Fruit fly (Drosophila melanogaster): ENCODE results near the gene CG31076.

DNA sequence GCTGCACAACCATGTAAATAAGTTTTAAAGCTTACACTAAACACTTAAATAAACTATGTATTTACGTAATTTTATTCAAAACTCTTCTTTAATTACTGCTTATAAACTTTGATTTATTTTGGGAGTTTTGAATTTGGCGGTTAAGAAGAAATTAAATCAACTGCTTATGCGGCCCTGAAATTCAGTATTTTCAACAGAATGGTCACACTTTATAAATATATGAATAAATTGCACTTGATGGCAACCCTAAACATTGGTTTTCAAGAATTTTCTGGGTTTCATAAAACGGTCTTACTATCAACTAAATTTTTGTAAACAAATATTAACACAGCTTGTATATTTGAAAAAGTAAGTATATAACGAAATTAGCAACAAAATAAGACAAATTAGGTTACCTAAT, 44.4 kb downstream of the CG31076 start, which contains the start of gene CG14252:
- TF ChIP-seq Ets96B (tag; optimal IDR thresholded peaks at IDR 0.05) (no peak), CG6808 (GFP tag; optimal IDR thresholded peaks at IDR 0.05) (no peak), CG8119 (GFP tag; IDR thresholded peaks at IDR 0.05) (no peak), eg (GFP tag; IDR thresholded peaks at IDR 0.05) (no peak), CG6163 (GFP tag; IDR thresholded peaks at IDR 0.05) (no peak), cyc (GFP tag; optimal IDR thresholded peaks at IDR 0.05) (no peak), svp (GFP tag) (no peak), CG11902 (GFP tag; optimal IDR thresholded peaks at IDR 0.05) (no peak), Eip78C (GFP tag) (peak; percentile 70), CG8319 (GFP tag; optimal IDR thresholded peaks at IDR 0.05) (no peak), Sox15 (GFP tag; optimal IDR thresholded peaks at IDR 0.05) (no peak), CG3919 (GFP tag; optimal IDR thresholded peaks at IDR 0.05) (no peak), CG6854 (GFP tag; optimal IDR thresholded peaks at IDR 0.05) (no peak), CG6792 (GFP tag; optimal IDR thresholded peaks at IDR 0.05) (no peak)
